Worm (Caenorhabditis elegans) whole organism, L3 larva: Measurements from ENCODE around the gene vha-9.

Experiments
- aly-2 ChIP-seq: fragments of 150-350 bp; optimal IDR thresholded peaks from 2 replicates; lab custom pipeline; 2014; ENCODE audit warnings: missing biosample characterization, missing genetic modification characterization
- ama-1 ChIP-seq: fragments of 150-350 bp; optimal IDR thresholded peaks from 2 replicates; lab custom pipeline; 2018
- ceh-9 ChIP-seq: sonication (generic microtip); optimal IDR thresholded peaks from 2 replicates; lab custom pipeline; 2018; ENCODE audit warnings: missing biosample characterization, missing genetic modification characterization
- fos-1 ChIP-seq: fragments of 150-350 bp; optimal IDR thresholded peaks from 2 replicates; lab custom pipeline; 2014; ENCODE audit warnings: missing biosample characterization, missing genetic modification characterization
- lin-15B ChIP-seq: fragments of 150-350 bp; optimal IDR thresholded peaks from 2 replicates; lab custom pipeline; 2014; ENCODE audit warnings: missing biosample characterization, missing genetic modification characterization
- mdl-1 ChIP-seq: fragments of 150-350 bp; optimal IDR thresholded peaks from 2 replicates; lab custom pipeline; 2014; ENCODE audit warnings: missing biosample characterization, missing genetic modification characterization
- nhr-12 ChIP-seq: fragments of 150-350 bp; optimal IDR thresholded peaks from 2 replicates; lab custom pipeline; 2014; ENCODE audit warnings: missing biosample characterization, missing genetic modification characterization
- nhr-237 ChIP-seq: fragments of 150-350 bp; optimal IDR thresholded peaks from 2 replicates; lab custom pipeline; 2014; ENCODE audit warnings: missing biosample characterization, missing genetic modification characterization
- nhr-76 ChIP-seq: fragments of 150-350 bp; sonication (generic microtip); optimal IDR thresholded peaks from 5 replicates; lab custom pipeline; 2014; ENCODE audit warnings: missing biosample characterization, missing genetic modification characterization
- sea-2 ChIP-seq: fragments of 150-350 bp; sonication (generic microtip); optimal IDR thresholded peaks from 4 replicates; lab custom pipeline; 2014; ENCODE audit warnings: missing biosample characterization, missing genetic modification reagents, missing genetic modification characterization
- tbx-2 ChIP-seq: sonication (generic microtip); optimal IDR thresholded peaks from 2 replicates; lab custom pipeline; 2016; ENCODE audit warnings: mild to moderate bottlenecking, missing genetic modification characterization, missing compliant biosample characterization
- unc-62 ChIP-seq: fragments of 150-350 bp; sonication (generic microtip); optimal IDR thresholded peaks from 4 replicates; lab custom pipeline; 2014; ENCODE audit warnings: missing biosample characterization, missing genetic modification reagents, missing genetic modification characterization
- ztf-4 ChIP-seq: fragments of 150-350 bp; optimal IDR thresholded peaks from 2 replicates; lab custom pipeline; 2014; ENCODE audit warnings: missing biosample characterization, missing genetic modification characterization

ce11 chrII:10288926-10289325 is 14.6 kb downstream of the vha-9 start:
- no peak for TF ChIP-seq ama-1 (lab: Kevin White, UChicago)
- no peak for TF ChIP-seq ztf-4 (tag; lab: Kevin White, UChicago)
- TF ChIP-seq aly-2 (tag; lab: Kevin White, UChicago): no peak
- no peak for TF ChIP-seq nhr-76
- no peak for TF ChIP-seq unc-62 (GFP tag; lab: Kevin White, UChicago)
- no peak for TF ChIP-seq nhr-12
- TF ChIP-seq ceh-9 (tag; lab: Kevin White, UChicago): no peak
- no peak for TF ChIP-seq tbx-2 (tag; lab: Kevin White, UChicago)
- no peak for TF ChIP-seq fos-1 (tag; lab: Kevin White, UChicago)
- TF ChIP-seq sea-2 (GFP tag; lab: Kevin White, UChicago): no peak
- TF ChIP-seq lin-15B (tag; lab: Kevin White, UChicago): no peak
- no peak for TF ChIP-seq nhr-237 (tag; lab: Kevin White, UChicago)
- TF ChIP-seq mdl-1: no peak
